Fruit fly (Drosophila melanogaster) whole organism, embryonic: ENCODE results near the gene ct.

ENCODE experiments used
- Bdp1 ChIP-seq: fragments of 200-800 bp; sonication (Bioruptor generic); optimal IDR thresholded peaks from 3 replicates; lab custom pipeline; 2016; ENCODE audit warnings: missing biosample characterization, missing genetic modification characterization
- CG10565 ChIP-seq: fragments of 200-800 bp; sonication (Bioruptor generic); optimal IDR thresholded peaks from 3 replicates; lab custom pipeline; 2016; ENCODE audit warnings: missing biosample characterization, mild to moderate bottlenecking, missing genetic modification characterization
- CG11085 ChIP-seq: fragments of 200-800 bp; sonication (Bioruptor generic); IDR thresholded peaks from 2 replicates; pipeline ENCODE4 v1.3.6; 2022; ENCODE audit warnings: missing biosample characterization, missing genetic modification characterization
- CG11247 ChIP-seq: fragments of 200-800 bp; sonication (Bioruptor generic); IDR thresholded peaks from 2 replicates; pipeline ENCODE4 v1.3.6; 2022; ENCODE audit warnings: missing biosample characterization, missing genetic modification characterization
- CG11723 ChIP-seq: fragments of 200-800 bp; sonication (Bioruptor generic); optimal IDR thresholded peaks from 2 replicates; lab custom pipeline; 2017; ENCODE audit warnings: missing biosample characterization, mild to moderate bottlenecking, missing genetic modification characterization
- CG13296 ChIP-seq: fragments of 200-800 bp; sonication (Bioruptor generic); optimal IDR thresholded peaks from 3 replicates; lab custom pipeline; 2018; ENCODE audit warnings: missing biosample characterization, mild to moderate bottlenecking, missing genetic modification characterization
- CG14014 ChIP-seq: fragments of 200-800 bp; sonication (Bioruptor generic); IDR thresholded peaks from 2 replicates; pipeline ENCODE4 v1.3.6; 2022; ENCODE audit warnings: missing biosample characterization, missing genetic modification characterization
- CG32767 ChIP-seq: fragments of 200-800 bp; sonication (Bioruptor generic); IDR thresholded peaks from 2 replicates; pipeline ENCODE4 v1.3.6; 2022; ENCODE audit warnings: missing biosample characterization, missing genetic modification characterization
- CG34224 ChIP-seq: fragments of 200-800 bp; sonication (Bioruptor generic); IDR thresholded peaks from 3 replicates; pipeline ENCODE4 v1.3.6; 2022; ENCODE audit warnings: missing biosample characterization, missing genetic modification characterization; ENCODE audit not compliant: partially characterized antibody
- CG42726 ChIP-seq: fragments of 200-800 bp; sonication (Bioruptor generic); IDR thresholded peaks from 2 replicates; pipeline ENCODE4 v1.3.6; 2022; ENCODE audit warnings: missing biosample characterization, missing genetic modification characterization; ENCODE audit not compliant: partially characterized antibody
- CG4707 ChIP-seq: fragments of 200-800 bp; sonication (Bioruptor generic); optimal IDR thresholded peaks from 2 replicates; lab custom pipeline; 2018; ENCODE audit warnings: missing biosample characterization, mild to moderate bottlenecking, missing genetic modification characterization, moderate library complexity
- CG5180 ChIP-seq: fragments of 200-800 bp; sonication (Bioruptor generic); optimal IDR thresholded peaks from 3 replicates; lab custom pipeline; 2017; ENCODE audit warnings: missing biosample characterization, missing genetic modification characterization, mild to moderate bottlenecking, moderate library complexity, missing genetic modification reagents
- CG6689 ChIP-seq: fragments of 200-800 bp; sonication (Bioruptor generic); IDR thresholded peaks from 2 replicates; pipeline ENCODE4 v1.3.6; 2022; ENCODE audit warnings: missing biosample characterization, missing genetic modification characterization
- CG7372 ChIP-seq: fragments of 200-800 bp; sonication (Bioruptor generic); IDR thresholded peaks from 2 replicates; pipeline ENCODE4 v1.3.6; 2022; ENCODE audit warnings: missing biosample characterization, missing genetic modification characterization
- CG7556 ChIP-seq: fragments of 200-800 bp; sonication (Bioruptor generic); optimal IDR thresholded peaks from 2 replicates; lab custom pipeline; 2017; ENCODE audit warnings: missing biosample characterization, mild to moderate bottlenecking, missing genetic modification characterization
- CG7786 ChIP-seq: fragments of 200-800 bp; sonication (Bioruptor generic); optimal IDR thresholded peaks from 2 replicates; lab custom pipeline; 2016; ENCODE audit warnings: missing biosample characterization, missing genetic modification characterization
- CG8765 ChIP-seq: fragments of 200-800 bp; sonication (Bioruptor generic); IDR thresholded peaks from 2 replicates; pipeline ENCODE4 v1.3.6; 2022; ENCODE audit warnings: missing biosample characterization, missing genetic modification characterization
- CG9437 ChIP-seq: fragments of 200-800 bp; sonication (Bioruptor generic); optimal IDR thresholded peaks from 2 replicates; lab custom pipeline; 2018; ENCODE audit warnings: missing biosample characterization, mild to moderate bottlenecking, missing genetic modification characterization
- D19A ChIP-seq: fragments of 200-800 bp; optimal IDR thresholded peaks from 3 replicates; lab custom pipeline; 2019; ENCODE audit warnings: missing biosample characterization, mild to moderate bottlenecking, missing genetic modification characterization, moderate library complexity
- Doc3 ChIP-seq: fragments of 200-800 bp; sonication (Bioruptor generic); IDR thresholded peaks from 3 replicates; pipeline ENCODE4 v1.3.6; 2022; ENCODE audit warnings: missing biosample characterization, missing genetic modification characterization; ENCODE audit not compliant: partially characterized antibody
- Fer2 ChIP-seq: fragments of 200-800 bp; sonication (Bioruptor generic); optimal IDR thresholded peaks from 2 replicates; lab custom pipeline; 2018; ENCODE audit warnings: missing biosample characterization, mild to moderate bottlenecking, missing genetic modification characterization, moderate library complexity
- Hey ChIP-seq: fragments of 200-800 bp; sonication (Bioruptor generic); optimal IDR thresholded peaks from 3 replicates; lab custom pipeline; 2018; ENCODE audit warnings: missing biosample characterization, mild to moderate bottlenecking, missing genetic modification characterization
- Hmr ChIP-seq: fragments of 200-800 bp; sonication (Bioruptor generic); optimal IDR thresholded peaks from 3 replicates; lab custom pipeline; 2017; ENCODE audit warnings: mild to moderate bottlenecking, missing biosample characterization, missing genetic modification reagents, missing genetic modification characterization
- Hr3 ChIP-seq: fragments of 200-800 bp; sonication (Bioruptor generic); optimal IDR thresholded peaks from 3 replicates; lab custom pipeline; 2016; ENCODE audit warnings: missing biosample characterization, missing genetic modification characterization
- NC2β ChIP-seq: fragments of 200-800 bp; sonication (Bioruptor generic); optimal IDR thresholded peaks from 2 replicates; lab custom pipeline; 2016; ENCODE audit warnings: missing biosample characterization, missing genetic modification characterization
- NK7.1 ChIP-seq: fragments of 200-800 bp; sonication (Bioruptor generic); optimal IDR thresholded peaks from 3 replicates; lab custom pipeline; 2016; ENCODE audit warnings: missing biosample characterization, missing genetic modification characterization
- Nf-YC ChIP-seq: fragments of 200-800 bp; optimal IDR thresholded peaks from 3 replicates; lab custom pipeline; 2019; ENCODE audit warnings: missing biosample characterization, mild to moderate bottlenecking, missing genetic modification characterization, moderate library complexity
- Poxn ChIP-seq: fragments of 200-800 bp; sonication (Bioruptor generic); IDR thresholded peaks from 2 replicates; pipeline ENCODE4 v1.3.6; 2022; ENCODE audit warnings: missing biosample characterization, missing genetic modification characterization
- Ssrp ChIP-seq: fragments of 200-800 bp; sonication (Bioruptor generic); optimal IDR thresholded peaks from 2 replicates; lab custom pipeline; 2018; ENCODE audit warnings: missing biosample characterization, mild to moderate bottlenecking, missing genetic modification characterization, moderate library complexity
- ase ChIP-seq: fragments of 200-800 bp; sonication (Bioruptor generic); IDR thresholded peaks from 3 replicates; pipeline ENCODE4 v1.3.6; 2022; ENCODE audit warnings: missing biosample characterization, missing genetic modification characterization
- ato ChIP-seq: fragments of 200-800 bp; sonication (Bioruptor generic); IDR thresholded peaks from 2 replicates; pipeline ENCODE4 v1.3.6; 2022; ENCODE audit warnings: missing biosample characterization, missing genetic modification characterization; ENCODE audit not compliant: partially characterized antibody
- chm ChIP-seq: fragments of 200-800 bp; sonication (Bioruptor generic); IDR thresholded peaks from 2 replicates; pipeline ENCODE4 v1.3.6; 2022; ENCODE audit warnings: missing biosample characterization, missing genetic modification characterization
- cwo ChIP-seq: fragments of 200-800 bp; sonication (Bioruptor generic); optimal IDR thresholded peaks from 3 replicates; lab custom pipeline; 2017; ENCODE audit warnings: missing biosample characterization, missing genetic modification characterization, mild to moderate bottlenecking, moderate library complexity, missing genetic modification reagents
- disco-r ChIP-seq: fragments of 200-800 bp; sonication (Bioruptor generic); optimal IDR thresholded peaks from 2 replicates; lab custom pipeline; 2016; ENCODE audit warnings: missing biosample characterization, missing genetic modification characterization
- fd96Cb ChIP-seq: fragments of 200-800 bp; sonication (Bioruptor generic); optimal IDR thresholded peaks from 2 replicates; lab custom pipeline; 2018; ENCODE audit warnings: missing biosample characterization, mild to moderate bottlenecking, missing genetic modification characterization, moderate library complexity
- gcm2 ChIP-seq: fragments of 200-800 bp; sonication (Bioruptor generic); optimal IDR thresholded peaks from 2 replicates; lab custom pipeline; 2016; ENCODE audit warnings: missing biosample characterization, missing genetic modification characterization
- ham ChIP-seq: fragments of 200-800 bp; sonication (Bioruptor generic); IDR thresholded peaks from 2 replicates; pipeline ENCODE4 v1.3.6; 2022; ENCODE audit warnings: missing biosample characterization, missing genetic modification characterization
- hkb ChIP-seq, 2 experiments: fragments of 200-800 bp in 1 of 2; fragments of >200 bp in 1 of 2; sonication (Bioruptor generic) in 1 of 2; IDR thresholded peaks in 1 of 2; optimal IDR thresholded peaks in 1 of 2; 2 replicates each; pipeline versions ENCODE4 v1.3.6 to Lab custom; 2017 to 2022; ENCODE audit warnings: missing biosample characterization in 1 of 2, missing genetic modification characterization in 1 of 2
- kah ChIP-seq: fragments of 200-800 bp; sonication (Bioruptor generic); optimal IDR thresholded peaks from 2 replicates; lab custom pipeline; 2018; ENCODE audit warnings: missing biosample characterization, mild to moderate bottlenecking, missing genetic modification characterization
- org-1 ChIP-seq: fragments of 200-800 bp; sonication (Bioruptor generic); optimal IDR thresholded peaks from 2 replicates; lab custom pipeline; 2017; ENCODE audit warnings: missing biosample characterization, missing genetic modification characterization
- pita ChIP-seq: fragments of 200-800 bp; sonication (Bioruptor generic); optimal IDR thresholded peaks from 2 replicates; lab custom pipeline; 2017; ENCODE audit warnings: missing biosample characterization, mild to moderate bottlenecking, missing genetic modification characterization
- psq ChIP-seq: fragments of 200-800 bp; sonication (Bioruptor generic); optimal IDR thresholded peaks from 2 replicates; lab custom pipeline; 2017; ENCODE audit warnings: missing biosample characterization, missing genetic modification characterization
- sd ChIP-seq: fragments of 200-800 bp; sonication (Bioruptor generic); optimal IDR thresholded peaks from 3 replicates; lab custom pipeline; 2018; ENCODE audit warnings: missing biosample characterization, mild to moderate bottlenecking, missing genetic modification characterization, moderate library complexity
- sens ChIP-seq: fragments of 200-800 bp; sonication (Bioruptor generic); peaks from one replicate; lab custom pipeline; 2016; ENCODE audit warnings: missing biosample characterization, missing genetic modification characterization
- sob ChIP-seq: fragments of 200-800 bp; sonication (Bioruptor generic); IDR thresholded peaks from 2 replicates; pipeline ENCODE4 v1.3.6; 2022; ENCODE audit warnings: missing biosample characterization, missing genetic modification characterization
- stc ChIP-seq: fragments of 200-800 bp; sonication (Bioruptor generic); IDR thresholded peaks from 2 replicates; pipeline ENCODE4 v1.3.6; 2022; ENCODE audit warnings: missing biosample characterization, missing genetic modification characterization
- tll ChIP-seq, 2 experiments: fragments of 200-800 bp in 1 of 2; fragments of >200 bp in 1 of 2; sonication (Bioruptor generic) in 1 of 2; optimal IDR thresholded peaks; 2 replicates each; lab custom pipeline; 2017 to 2019; ENCODE audit warnings: missing biosample characterization in 2 of 2, missing genetic modification characterization in 2 of 2, mild to moderate bottlenecking in 1 of 2, moderate library complexity in 1 of 2

Gene ct

DNA sequence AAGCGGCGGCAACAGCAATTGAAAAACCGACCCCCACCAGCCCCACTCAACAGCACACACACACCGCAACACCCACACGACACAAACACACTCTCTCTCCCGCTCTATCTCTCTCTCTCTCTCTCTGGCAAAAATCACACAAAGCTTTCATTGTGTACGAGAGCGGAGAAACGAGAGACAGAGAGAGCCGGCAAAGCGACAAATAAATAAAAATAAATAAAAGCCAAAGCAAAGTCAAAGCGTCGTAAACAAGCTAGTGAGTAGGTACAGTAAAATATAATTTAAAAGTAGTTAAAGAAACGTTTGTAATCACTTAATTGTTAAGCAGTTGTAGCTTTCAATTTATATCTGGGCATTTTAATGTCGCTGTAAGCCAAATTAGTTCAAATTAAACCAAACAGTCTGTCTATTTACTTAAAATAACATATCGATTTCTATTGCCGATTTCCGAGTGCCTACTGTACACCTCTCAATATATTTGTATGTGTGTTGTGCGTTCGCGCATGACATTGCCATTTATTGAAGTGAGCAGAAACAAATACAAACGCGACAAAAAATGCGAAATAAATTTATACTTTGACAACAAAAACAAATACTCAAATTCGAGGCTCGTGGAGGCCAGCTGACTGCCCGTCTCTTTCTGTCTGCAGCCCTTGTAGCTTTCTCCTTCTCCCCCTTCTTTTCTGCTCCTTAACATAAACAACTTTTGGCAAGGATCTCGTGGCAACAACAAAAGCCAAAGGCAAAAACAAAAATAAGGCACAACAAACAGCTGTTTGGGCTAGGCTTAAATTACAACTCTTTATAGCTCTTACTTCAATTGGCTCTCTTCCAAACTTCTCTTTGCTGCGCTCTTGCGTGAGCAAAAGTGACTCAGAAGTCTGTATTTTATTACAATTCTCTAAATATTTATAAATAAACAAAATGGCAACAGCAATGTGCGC lies 88.8 kb downstream of the ct start (continued):
- peak; percentile 84 for TF ChIP-seq CG32767 (GFP tag; lab: Robert Waterston, UW)
- peak; percentile 77 for TF ChIP-seq Hr3 (GFP tag; lab: Kevin White, UChicago)
- TF ChIP-seq CG6689 (GFP tag; lab: Robert Waterston, UW), result peak; percentile 80
- TF ChIP-seq CG9437, result peak; percentile 77
- TF ChIP-seq CG42726, result no peak
- TF ChIP-seq Bdp1 (GFP tag; lab: Kevin White, UChicago), result peak; percentile 30
- peak; percentile 87 for TF ChIP-seq gcm2 (GFP tag; lab: Kevin White, UChicago)
- TF ChIP-seq psq (GFP tag; lab: Kevin White, UChicago), result peak; percentile 60
- no peak for TF ChIP-seq ato (GFP tag; lab: Robert Waterston, UW)
- peak; percentile 90 for TF ChIP-seq org-1 (GFP tag; lab: Kevin White, UChicago)
- TF ChIP-seq CG7786, result peak; percentile 86
- peak; percentile 72 for TF ChIP-seq NK7.1 (GFP tag; lab: Kevin White, UChicago)
- peak; percentile 75; the same call in 2 of the 3 replicates for TF ChIP-seq ase
- peak; percentile 96 for TF ChIP-seq CG13296 (GFP tag; lab: Kevin White, UChicago)
- peak; percentile 94 for TF ChIP-seq CG7372 (GFP tag; lab: Robert Waterston, UW)
- TF ChIP-seq CG8765 (GFP tag; lab: Robert Waterston, UW), result peak; percentile 60; the same call in 1 of the 2 replicates
- peak; percentile 97 for TF ChIP-seq Hmr (GFP tag; lab: Kevin White, UChicago)
- TF ChIP-seq tll (GFP tag; optimal IDR thresholded peaks at IDR 0.05; lab: Kevin White, UChicago), result no peak
- TF ChIP-seq Ssrp (tag; lab: Kevin White, UChicago), result peak; percentile 59
- TF ChIP-seq Fer2, result peak; percentile 91
- peak; percentile 83 for TF ChIP-seq stc (GFP tag; lab: Robert Waterston, UW)
- peak; percentile 93 for TF ChIP-seq sob (GFP tag; lab: Robert Waterston, UW)
- TF ChIP-seq fd96Cb, result peak; percentile 75
- peak; percentile 95 for TF ChIP-seq CG14014 (GFP tag; lab: Robert Waterston, UW)
- TF ChIP-seq Hey (tag; lab: Kevin White, UChicago), result peak; percentile 66
- peak; percentile 70 for TF ChIP-seq CG11723 (GFP tag; lab: Kevin White, UChicago)
- TF ChIP-seq CG5180 (GFP tag; lab: Kevin White, UChicago), result peak; percentile 79
- no peak for TF ChIP-seq pita (GFP tag; lab: Kevin White, UChicago)
- TF ChIP-seq sd, result peak; percentile 83
- TF ChIP-seq CG7556 (GFP tag; lab: Kevin White, UChicago), result peak; percentile 92
- TF ChIP-seq disco-r, result peak; percentile 64
- TF ChIP-seq sens, result peak; percentile 94
- peak; percentile 79 for TF ChIP-seq D19A (tag; lab: Kevin White, UChicago)
- peak; percentile 50 for TF ChIP-seq NC2β (GFP tag; lab: Kevin White, UChicago)
- TF ChIP-seq Poxn (GFP tag; lab: Robert Waterston, UW), result peak; percentile 82
- no peak for TF ChIP-seq hkb (optimal IDR thresholded peaks at IDR 0.05; lab: Kevin White, UChicago)
- peak; percentile 89 for TF ChIP-seq hkb (GFP tag; IDR thresholded peaks at IDR 0.05; lab: Robert Waterston, UW)
- TF ChIP-seq CG10565 (GFP tag; lab: Kevin White, UChicago), result no peak
- TF ChIP-seq CG4707 (GFP tag; lab: Kevin White, UChicago), result no peak
- no peak; the same call in 1 of the 2 replicates for TF ChIP-seq chm
- peak; percentile 95 for TF ChIP-seq cwo (GFP tag; lab: Kevin White, UChicago)
- TF ChIP-seq ham (GFP tag; lab: Robert Waterston, UW), result peak; percentile 74; the same call in 1 of the 2 replicates
- TF ChIP-seq Doc3 (GFP tag; lab: Robert Waterston, UW), result no peak
- peak; percentile 89 for TF ChIP-seq CG11247 (GFP tag; lab: Robert Waterston, UW)
- no peak for TF ChIP-seq CG34224 (GFP tag; lab: Robert Waterston, UW)
- TF ChIP-seq kah (GFP tag; lab: Kevin White, UChicago), result peak; percentile 71
- peak; percentile 89 for TF ChIP-seq Nf-YC (tag; lab: Kevin White, UChicago)
- TF ChIP-seq CG11085 (GFP tag; lab: Robert Waterston, UW), result peak; percentile 88
